Worm (Caenorhabditis elegans): Measurements from ENCODE around the gene hgap-2.

The hgap-2 gene

DNA sequence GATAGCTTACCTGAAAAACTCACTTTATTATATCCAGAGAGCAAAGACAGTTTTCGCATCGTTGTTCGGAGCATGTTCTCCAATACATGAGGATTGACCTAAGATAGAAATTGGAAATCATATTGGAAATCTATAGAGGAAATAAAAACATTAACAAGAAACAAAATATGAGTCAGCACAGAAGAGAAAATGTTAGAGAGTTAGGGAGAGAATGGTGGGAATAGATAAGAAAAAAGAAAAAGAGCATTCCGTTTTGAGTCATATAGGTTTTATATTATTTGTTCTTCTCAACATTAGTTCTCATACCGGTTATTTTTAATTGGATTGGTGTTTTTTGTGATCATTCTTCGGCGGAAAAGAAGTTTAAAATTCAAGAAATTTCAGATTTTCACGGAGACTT lies at the start of gene hgap-2:
TSS of gene hgap-2 (minus strand) at position 101 of the 400 bp plus-strand sequence.
- no peak for TF ChIP-seq nhr-77 (tag; optimal IDR thresholded peaks at IDR 0.05)
- TF ChIP-seq nhr-6 (tag; optimal IDR thresholded peaks at IDR 0.05) = peak; percentile 25

- peak; percentile 91 for TF ChIP-seq set-16 (GFP tag; IDR thresholded peaks at IDR 0.05)
- TF ChIP-seq sdz-12 (GFP tag; optimal IDR thresholded peaks at IDR 0.05) = no peak
- 0 out of 2 replicates have a peak, but pooled peaks have one; percentile 29 for TF ChIP-seq F26F4.8 (GFP tag; conservative IDR thresholded peaks at IDR 0.05)
- TF ChIP-seq nhr-102 (tag; optimal IDR thresholded peaks at IDR 0.05) = no peak
- TF ChIP-seq F37D6.2 (tag; optimal IDR thresholded peaks at IDR 0.05) = no peak
- TF ChIP-seq nhr-42 (GFP tag; IDR thresholded peaks at IDR 0.05) = 0 out of 2 replicates have a peak, but pooled peaks have one; percentile 7
- TF ChIP-seq unc-39 (tag; optimal IDR thresholded peaks at IDR 0.05) = no peak
These were observed 48.9 kb upstream of the hgap-2 start for ce11 chrII:8733627-8734026.

ce11 chrII:8732339-8733100 lies 47.8 kb upstream of the hgap-2 start, which contains the start of gene rol-6:
TSS of gene rol-6 (plus strand) at chrII:8733050.
- TF ChIP-seq Y105C5A.15 (GFP tag; IDR thresholded peaks at IDR 0.05) (no peak), mxl-2 (GFP tag; conservative IDR thresholded peaks at IDR 0.05) (no peak), pqm-1 (tag; optimal IDR thresholded peaks at IDR 0.05) (no peak), hlh-11 (tag; optimal IDR thresholded peaks at IDR 0.05) (peak; percentile 17), aha-1 (tag) (peak; percentile 85), nhr-28 (tag; optimal IDR thresholded peaks at IDR 0.05) (peak; percentile 30)

- TF ChIP-seq zag-1 (tag; optimal IDR thresholded peaks at IDR 0.05) = no peak
- no peak for TF ChIP-seq nhr-111 (GFP tag; optimal IDR thresholded peaks at IDR 0.05)
- TF ChIP-seq saeg-2 (GFP tag; IDR thresholded peaks at IDR 0.05) = no peak
- peak; percentile 4 for TF ChIP-seq nhr-28 (tag; optimal IDR thresholded peaks at IDR 0.05)
- TF ChIP-seq unc-130 (GFP tag; optimal IDR thresholded peaks at IDR 0.05) = no peak
- TF ChIP-seq hlh-30 (tag; optimal IDR thresholded peaks at IDR 0.05; ENCODE audit: insufficient read depth) = no peak
- no peak for TF ChIP-seq nhr-41 (GFP tag; IDR thresholded peaks at IDR 0.05)
- no peak for TF ChIP-seq mdt-29 (GFP tag; IDR thresholded peaks at IDR 0.05)
- no peak for TF ChIP-seq F44E2.7 (GFP tag; IDR thresholded peaks at IDR 0.05)
- TF ChIP-seq hlh-11 (tag; optimal IDR thresholded peaks at IDR 0.05) = peak; percentile 13
- no peak for TF ChIP-seq nhr-48 (tag; optimal IDR thresholded peaks at IDR 0.05)
- TF ChIP-seq aly-2 (tag; optimal IDR thresholded peaks at IDR 0.05) = no peak
These were observed 47.1 kb upstream of the hgap-2 start for ce11 chrII:8731736-8732229.

DNA sequence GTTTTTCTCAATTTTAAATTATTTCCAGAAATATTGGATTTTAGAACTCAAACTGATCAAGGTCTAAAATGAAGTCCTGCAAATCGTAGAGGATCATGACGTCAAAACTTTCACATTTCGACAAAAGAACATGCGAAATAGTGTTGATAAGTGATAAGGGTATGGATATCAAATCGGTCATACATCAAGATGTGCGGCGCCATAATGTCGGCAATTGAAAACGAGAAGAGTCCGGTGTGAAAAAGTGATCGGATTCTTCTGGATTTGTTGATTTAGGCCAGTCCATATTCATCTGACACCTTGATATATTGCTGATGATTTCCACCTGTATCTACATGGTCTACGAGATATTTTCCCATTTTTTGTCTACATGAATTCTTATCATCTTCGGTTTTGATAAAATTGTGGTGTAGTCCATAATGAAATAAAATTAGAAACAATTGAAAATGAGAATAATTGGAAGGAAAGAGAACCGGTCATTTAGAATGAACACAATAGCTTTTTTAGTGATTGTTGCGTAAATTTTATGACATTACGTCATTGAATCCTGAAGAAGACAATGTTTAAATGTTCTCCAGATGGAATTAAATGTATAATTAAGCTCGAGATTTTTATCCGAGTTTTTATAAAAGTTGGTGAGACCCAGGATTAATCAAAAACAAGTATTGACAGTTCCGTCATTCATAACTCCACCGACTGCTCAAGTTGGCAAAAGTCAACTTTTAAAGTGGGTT lies 46.4 kb upstream of the hgap-2 start:
- no peak for TF ChIP-seq ceh-62 (tag; optimal IDR thresholded peaks at IDR 0.05)
- peak; percentile 29 for TF ChIP-seq hlh-11 (tag; optimal IDR thresholded peaks at IDR 0.05)
- TF ChIP-seq nhr-28 (tag; optimal IDR thresholded peaks at IDR 0.05) = peak; percentile 47
- TF ChIP-seq aha-1 (tag) = peak; percentile 42

ce11 chrII:8730281-8730680 lies 45.6 kb upstream of the hgap-2 start:
- TF ChIP-seq F26F4.8 (GFP tag; conservative IDR thresholded peaks at IDR 0.05) = no peak
- TF ChIP-seq aha-1 (tag) = peak; percentile 82
- no peak for TF ChIP-seq nhr-237 (tag; optimal IDR thresholded peaks at IDR 0.05)
- no peak for TF ChIP-seq lin-29 (GFP tag; IDR thresholded peaks at IDR 0.05)
- TF ChIP-seq unc-62 (GFP tag; optimal IDR thresholded peaks at IDR 0.05 in 1 of 2) = peak in 1 of 2 experiments; percentile 56
- TF ChIP-seq unc-62 (tag; optimal IDR thresholded peaks at IDR 0.05) = no peak
- TF ChIP-seq nhr-41 (GFP tag; IDR thresholded peaks at IDR 0.05) = no peak
- TF ChIP-seq nhr-28 (tag; optimal IDR thresholded peaks at IDR 0.05) = peak; percentile 26
- no peak for TF ChIP-seq ceh-20 (GFP tag; IDR thresholded peaks at IDR 0.05)
